Fruit fly (Drosophila melanogaster): Measurements from ENCODE around the gene AlaRS-m.

The AlaRS-m gene

DNA sequence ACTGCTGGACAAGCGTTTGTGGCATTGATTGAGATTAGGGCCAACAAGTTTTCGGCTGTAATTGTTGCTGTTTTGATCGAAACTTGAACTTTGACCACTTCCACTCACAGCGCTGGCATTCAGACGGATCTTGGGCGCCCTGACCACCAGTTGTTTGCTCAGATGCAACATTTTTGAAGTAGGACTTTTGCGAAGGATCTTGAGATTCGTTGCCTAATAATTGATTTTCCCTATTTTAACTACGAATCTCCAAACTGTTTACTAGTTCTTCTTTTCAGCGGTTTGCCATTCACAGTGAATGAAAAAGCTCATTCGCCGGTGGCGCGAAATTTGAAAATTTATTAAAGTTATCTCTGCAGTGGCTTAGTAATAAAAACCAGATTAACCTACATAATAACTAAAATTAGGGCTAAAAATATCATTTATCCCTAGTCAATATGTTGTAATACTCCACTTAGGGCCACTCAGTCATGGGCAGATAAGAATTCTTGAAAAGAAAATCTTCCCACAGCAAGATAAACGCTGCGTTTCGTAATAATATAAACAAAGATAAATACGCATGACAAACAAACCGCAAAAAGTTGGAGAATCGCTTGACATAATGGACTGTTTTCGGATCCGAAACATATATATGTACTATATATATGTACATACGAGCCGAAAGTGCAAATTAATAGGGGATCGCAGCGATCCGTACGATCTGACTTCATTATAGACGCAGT lies 4.4 kb upstream of the AlaRS-m start, which contains the start of the genes Dhrs4 and Gdap1 (continued):
- no peak for TF ChIP-seq fd59A (GFP tag; optimal IDR thresholded peaks at IDR 0.05)
- TF ChIP-seq dsx (GFP tag; optimal IDR thresholded peaks at IDR 0.05; ENCODE audit: poor library complexity, severe bottlenecking), result no peak
- TF ChIP-seq Hr39 (GFP tag; optimal IDR thresholded peaks at IDR 0.05), result no peak
- peak; percentile 16 for TF ChIP-seq CG16779 (tag; optimal IDR thresholded peaks at IDR 0.05)
- no peak for TF ChIP-seq CG11294 (GFP tag; IDR thresholded peaks at IDR 0.05)
- no peak for TF ChIP-seq esn (GFP tag; optimal IDR thresholded peaks at IDR 0.05)
- TF ChIP-seq spab (GFP tag; optimal IDR thresholded peaks at IDR 0.05), result no peak
- TF ChIP-seq cyc (GFP tag; optimal IDR thresholded peaks at IDR 0.05), result no peak
- no peak for TF ChIP-seq acj6 (GFP tag; optimal IDR thresholded peaks at IDR 0.05)
- TF ChIP-seq Lpt (GFP tag; optimal IDR thresholded peaks at IDR 0.05), result no peak
- no peak for TF ChIP-seq CG31627 (GFP tag; optimal IDR thresholded peaks at IDR 0.05)
- peak; percentile 56 for TF ChIP-seq CG6808 (GFP tag; optimal IDR thresholded peaks at IDR 0.05)
- no peak for TF ChIP-seq CG11762 (GFP tag; optimal IDR thresholded peaks at IDR 0.05; ENCODE audit: insufficient read depth)
- TF ChIP-seq Eip93F (GFP tag; optimal IDR thresholded peaks at IDR 0.05), result no peak
- no peak for TF ChIP-seq eg (GFP tag; IDR thresholded peaks at IDR 0.05)
- TF ChIP-seq CG6792 (GFP tag; optimal IDR thresholded peaks at IDR 0.05), result no peak
- TF ChIP-seq CG15336 (GFP tag; IDR thresholded peaks at IDR 0.05), result peak; percentile 36; the same call in 1 of the 2 replicates
- no peak for TF ChIP-seq OdsH (GFP tag; optimal IDR thresholded peaks at IDR 0.05)
- TF ChIP-seq lz (GFP tag; optimal IDR thresholded peaks at IDR 0.05), result no peak
- no peak for TF ChIP-seq dac (GFP tag; optimal IDR thresholded peaks at IDR 0.05)
- no peak for TF ChIP-seq topi (GFP tag; optimal IDR thresholded peaks at IDR 0.05)
- TF ChIP-seq Hr4 (GFP tag; optimal IDR thresholded peaks at IDR 0.05), result no peak
- TF ChIP-seq Sox15 (GFP tag; optimal IDR thresholded peaks at IDR 0.05), result no peak
- no peak for TF ChIP-seq CG11902 (GFP tag; optimal IDR thresholded peaks at IDR 0.05)
- no peak for TF ChIP-seq CG4318 (GFP tag; optimal IDR thresholded peaks at IDR 0.05)
- no peak for TF ChIP-seq net (GFP tag; optimal IDR thresholded peaks at IDR 0.05)
- peak; percentile 72 for TF ChIP-seq fkh (GFP tag; optimal IDR thresholded peaks at IDR 0.05)
- TF ChIP-seq CG7368 (GFP tag; optimal IDR thresholded peaks at IDR 0.05), result no peak
- no peak for TF ChIP-seq pdm3 (GFP tag; optimal IDR thresholded peaks at IDR 0.05)
- TF ChIP-seq Sox102F (GFP tag; optimal IDR thresholded peaks at IDR 0.05), result no peak
- TF ChIP-seq CG6163 (GFP tag; IDR thresholded peaks at IDR 0.05), result no peak
- no peak for TF ChIP-seq CG3032 (tag; optimal IDR thresholded peaks at IDR 0.05)
- no peak for TF ChIP-seq Gug (GFP tag; IDR thresholded peaks at IDR 0.05)
- no peak for TF ChIP-seq Blimp-1 (GFP tag; optimal IDR thresholded peaks at IDR 0.05)
- no peak for TF ChIP-seq Smox (GFP tag; optimal IDR thresholded peaks at IDR 0.05)
- no peak for TF ChIP-seq CG10631 (GFP tag; optimal IDR thresholded peaks at IDR 0.05)

DNA sequence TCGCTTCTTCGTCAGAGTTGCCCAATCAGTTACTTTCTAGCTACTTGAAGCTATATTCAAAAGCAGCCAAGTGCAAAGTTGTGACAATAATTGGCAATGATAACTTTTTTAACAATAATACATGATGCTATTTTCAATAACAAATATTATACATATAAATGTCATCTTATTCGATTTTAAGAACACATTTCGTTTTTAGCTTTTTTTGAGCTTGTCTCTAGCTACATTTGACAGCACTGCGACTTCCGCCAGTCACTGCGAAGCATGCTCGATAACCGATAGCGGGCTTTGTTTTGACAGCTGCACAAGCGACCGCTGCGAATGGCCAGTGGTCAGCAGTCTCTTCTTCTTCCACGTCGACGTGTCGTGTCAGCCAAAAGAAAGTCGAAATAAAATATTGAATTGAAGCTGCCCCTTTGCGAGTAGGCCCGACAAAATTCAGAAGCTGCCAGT lies 6.5 kb downstream of the AlaRS-m start, which contains the start of the genes Gen and Srp54k:
Gene Gen, minus strand, starts transcription at position 23 of the 453 bp plus-strand sequence.
Gene Srp54k, plus strand, starts transcription at position 325 of the 453 bp plus-strand sequence.
- TF ChIP-seq OdsH (GFP tag; optimal IDR thresholded peaks at IDR 0.05), result no peak
- TF ChIP-seq Gug (GFP tag; IDR thresholded peaks at IDR 0.05), result 0 out of 2 replicates have a peak, but pooled peaks have one; percentile 20
- TF ChIP-seq acj6 (GFP tag; optimal IDR thresholded peaks at IDR 0.05), result no peak
- no peak for TF ChIP-seq Ets96B (tag; optimal IDR thresholded peaks at IDR 0.05)
- no peak for TF ChIP-seq Hr4 (GFP tag; optimal IDR thresholded peaks at IDR 0.05)
- no peak for TF ChIP-seq CG10669 (GFP tag; optimal IDR thresholded peaks at IDR 0.05)
- peak; percentile 41 for TF ChIP-seq CG31627 (GFP tag; optimal IDR thresholded peaks at IDR 0.05)
- no peak for TF ChIP-seq svp (GFP tag)
- TF ChIP-seq cyc (GFP tag; optimal IDR thresholded peaks at IDR 0.05), result no peak
- TF ChIP-seq CG11762 (GFP tag; optimal IDR thresholded peaks at IDR 0.05; ENCODE audit: insufficient read depth), result no peak
- TF ChIP-seq Lpt (GFP tag; optimal IDR thresholded peaks at IDR 0.05), result no peak
- no peak for TF ChIP-seq CG6276 (GFP tag; optimal IDR thresholded peaks at IDR 0.05)
- TF ChIP-seq CG32006 (GFP tag; optimal IDR thresholded peaks at IDR 0.05), result no peak
- no peak for TF ChIP-seq spab (GFP tag; optimal IDR thresholded peaks at IDR 0.05)
- peak; percentile 9 for TF ChIP-seq CG6854 (GFP tag; optimal IDR thresholded peaks at IDR 0.05)
- TF ChIP-seq salr (GFP tag; optimal IDR thresholded peaks at IDR 0.05), result no peak
- 0 out of 3 replicates have a peak, but pooled peaks have one; percentile 22 for TF ChIP-seq CG6163 (GFP tag; IDR thresholded peaks at IDR 0.05)
- TF ChIP-seq esn (GFP tag; optimal IDR thresholded peaks at IDR 0.05), result peak; percentile 54
- no peak for TF ChIP-seq dac (GFP tag; optimal IDR thresholded peaks at IDR 0.05)
- peak; percentile 100 for TF ChIP-seq achi (GFP tag; optimal IDR thresholded peaks at IDR 0.05)
- TF ChIP-seq Smox (GFP tag; optimal IDR thresholded peaks at IDR 0.05), result no peak
- TF ChIP-seq CG4318 (GFP tag; optimal IDR thresholded peaks at IDR 0.05), result no peak
- no peak for TF ChIP-seq Met (GFP tag; optimal IDR thresholded peaks at IDR 0.05)
- TF ChIP-seq vri (GFP tag; optimal IDR thresholded peaks at IDR 0.05), result no peak
- TF ChIP-seq fd59A (GFP tag; optimal IDR thresholded peaks at IDR 0.05), result no peak
- no peak for TF ChIP-seq CG8319 (GFP tag; optimal IDR thresholded peaks at IDR 0.05)
- no peak for TF ChIP-seq fkh (GFP tag; optimal IDR thresholded peaks at IDR 0.05)
- peak; percentile 15 for TF ChIP-seq CG3032 (tag; optimal IDR thresholded peaks at IDR 0.05)
- peak; percentile 58 for TF ChIP-seq lz (GFP tag; optimal IDR thresholded peaks at IDR 0.05)

Measured in whole organism, prepupa.